Worm (Caenorhabditis elegans) whole organism, midembryonic: ENCODE results near the gene srg-67.

Experiments
- T22C8.4 ChIP-seq: fragments of 200-800 bp; sonication (Bioruptor generic); IDR thresholded peaks from 2 replicates; pipeline ENCODE4 v1.3.6; 2022; ENCODE audit warnings: missing genetic modification characterization, missing compliant biosample characterization
- cog-1 ChIP-seq: sonication (generic microtip); optimal IDR thresholded peaks from 2 replicates; lab custom pipeline; 2016; ENCODE audit warnings: missing genetic modification characterization, missing compliant biosample characterization
- flt-1 ChIP-seq: fragments of 200-800 bp; sonication (Bioruptor generic); IDR thresholded peaks from 2 replicates; pipeline ENCODE4 v1.3.6; 2022; ENCODE audit warnings: missing genetic modification characterization, missing compliant biosample characterization
- med-1 ChIP-seq: sonication (generic microtip); optimal IDR thresholded peaks from 2 replicates; lab custom pipeline; 2017; ENCODE audit warnings: missing genetic modification characterization, mild to moderate bottlenecking, missing compliant biosample characterization, antibody characterized with exemption, missing genetic modification reagents; ENCODE audit not compliant: insufficient read depth
- ref-1 ChIP-seq: fragments of 200-800 bp; sonication (Bioruptor generic); conservative IDR thresholded peaks from 2 replicates; pipeline ENCODE4 v1.3.6; 2022; ENCODE audit warnings: missing genetic modification reagents, missing genetic modification characterization, missing compliant biosample characterization
- tab-1 ChIP-seq: fragments of 200-800 bp; sonication (Bioruptor generic); IDR thresholded peaks from 2 replicates; pipeline ENCODE4 v1.3.6; 2022; ENCODE audit warnings: missing genetic modification characterization, missing compliant biosample characterization
- ztf-23 ChIP-seq: fragments of 200-800 bp; sonication (Bioruptor generic); IDR thresholded peaks from 2 replicates; pipeline ENCODE4 v1.3.6; 2022; ENCODE audit warnings: missing genetic modification reagents, missing genetic modification characterization, missing compliant biosample characterization
- ztf-29 ChIP-seq: fragments of 200-800 bp; sonication (Bioruptor generic); IDR thresholded peaks from 2 replicates; pipeline ENCODE4 v1.3.6; 2022; ENCODE audit warnings: missing genetic modification reagents, missing genetic modification characterization, missing compliant biosample characterization

DNA sequence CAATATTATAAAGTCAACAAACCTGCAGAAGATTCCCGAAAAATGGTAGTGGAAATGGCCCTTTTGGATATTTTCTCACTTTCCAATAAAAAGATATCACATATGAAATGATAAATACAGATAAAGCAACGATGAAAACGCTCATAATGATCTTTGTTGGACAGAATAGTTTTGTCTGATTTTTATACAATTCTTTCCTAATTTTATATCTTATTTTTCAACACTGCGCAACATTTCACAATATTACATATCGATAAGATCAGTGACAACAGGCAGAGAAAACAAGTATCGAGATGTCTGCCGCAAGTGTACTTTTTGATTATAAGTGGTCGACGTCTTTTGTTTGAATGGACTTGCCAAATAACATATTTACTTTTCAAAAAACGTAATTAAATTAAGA, 39.7 kb downstream of the srg-67 start, which contains the start of gene cyp-14A5:
- TF ChIP-seq flt-1 (GFP tag; lab: Robert Waterston, UW): no peak
- TF ChIP-seq ztf-29 (GFP tag; lab: Robert Waterston, UW): no peak
- TF ChIP-seq cog-1: no peak
- TF ChIP-seq T22C8.4 (GFP tag; lab: Robert Waterston, UW): no peak
- TF ChIP-seq tab-1 (GFP tag; lab: Robert Waterston, UW): no peak
- no peak for TF ChIP-seq ref-1
- no peak for TF ChIP-seq ztf-23 (GFP tag; lab: Robert Waterston, UW)
- TF ChIP-seq med-1 (GFP tag; lab: Kevin White, UChicago): no peak
